Fruit fly (Drosophila melanogaster): ENCODE measurements around the gene CG15525.

The CG15525 gene

dm6 chr3R:29997607-29998236 lies at the start of gene CG15525, which contains the start of gene CG11504 (continued):
- TF ChIP-seq dan (GFP tag; IDR thresholded peaks at IDR 0.05) (no peak), h (optimal IDR thresholded peaks at IDR 0.05) (no peak), CG6175 (GFP tag; IDR thresholded peaks at IDR 0.05) (peak; percentile 32; the same call in 1 of the 3 replicates), prd (optimal IDR thresholded peaks at IDR 0.05) (no peak), prd (GFP tag; IDR thresholded peaks at IDR 0.05) (peak; percentile 82), CTCF (GFP tag; optimal IDR thresholded peaks at IDR 0.05) (no peak), Rfx (GFP tag; IDR thresholded peaks at IDR 0.05) (peak; percentile 72), toy (GFP tag; IDR thresholded peaks at IDR 0.05) (no peak), CG10959 (GFP tag; IDR thresholded peaks at IDR 0.05) (no peak), CG17328 (GFP tag; IDR thresholded peaks at IDR 0.05) (peak; percentile 51; the same call in 1 of the 2 replicates), D19B (GFP tag; optimal IDR thresholded peaks at IDR 0.05) (no peak), Sin3A (optimal IDR thresholded peaks at IDR 0.05) (peak; percentile 48), PHDP (tag; optimal IDR thresholded peaks at IDR 0.05) (no peak), unc-4 (GFP tag; IDR thresholded peaks at IDR 0.05; ENCODE audit: partially characterized antibody) (peak; percentile 91), CG15479 (GFP tag; optimal IDR thresholded peaks at IDR 0.05) (peak; percentile 79), CG7963 (GFP tag; IDR thresholded peaks at IDR 0.05; ENCODE audit: partially characterized antibody) (peak; percentile 54; the same call in 2 of the 3 replicates), Hand (GFP tag; optimal IDR thresholded peaks at IDR 0.05) (no peak), CG8924 (tag; optimal IDR thresholded peaks at IDR 0.05) (peak; percentile 57), Fer2 (tag; optimal IDR thresholded peaks at IDR 0.05) (no peak), CG9215 (GFP tag; IDR thresholded peaks at IDR 0.05) (peak; percentile 57), CG10565 (GFP tag; optimal IDR thresholded peaks at IDR 0.05) (no peak), Chrac-16 (GFP tag; optimal IDR thresholded peaks at IDR 0.05) (peak; percentile 54), Max (GFP tag; optimal IDR thresholded peaks at IDR 0.05) (peak; percentile 49), al (GFP tag; IDR thresholded peaks at IDR 0.05) (peak; percentile 50), CG16815 (GFP tag; optimal IDR thresholded peaks at IDR 0.05) (no peak), Sox102F (GFP tag; optimal IDR thresholded peaks at IDR 0.05) (no peak), CG6791 (GFP tag; IDR thresholded peaks at IDR 0.05; ENCODE audit: partially characterized antibody) (peak; percentile 79), D (optimal IDR thresholded peaks at IDR 0.05) (no peak), D (GFP tag; optimal IDR thresholded peaks at IDR 0.05) (no peak), CG3847 (GFP tag; IDR thresholded peaks at IDR 0.05) (peak; percentile 43), Xbp1 (GFP tag; optimal IDR thresholded peaks at IDR 0.05) (peak; percentile 72), sens-2 (GFP tag; IDR thresholded peaks at IDR 0.05) (no peak), CG17829 (tag; optimal IDR thresholded peaks at IDR 0.05) (peak; percentile 43), CG31224 (GFP tag; IDR thresholded peaks at IDR 0.05) (no peak), vnd (GFP tag; IDR thresholded peaks at IDR 0.05; ENCODE audit: partially characterized antibody) (peak; percentile 90), gsb (GFP tag; IDR thresholded peaks at IDR 0.05) (no peak), usp (GFP tag; optimal IDR thresholded peaks at IDR 0.05) (no peak), CG11247 (GFP tag; IDR thresholded peaks at IDR 0.05) (no peak), CG12744 (GFP tag; optimal IDR thresholded peaks at IDR 0.05) (no peak), seq (GFP tag; IDR thresholded peaks at IDR 0.05) (peak; percentile 36; the same call in 1 of the 2 replicates), Bteb2 (GFP tag; optimal IDR thresholded peaks at IDR 0.05) (peak; percentile 33), ewg (GFP tag; optimal IDR thresholded peaks at IDR 0.05) (peak; percentile 52), Fer1 (GFP tag; optimal IDR thresholded peaks at IDR 0.05) (no peak), fd3F (GFP tag; optimal IDR thresholded peaks at IDR 0.05) (peak; percentile 10), tup (GFP tag; optimal IDR thresholded peaks at IDR 0.05) (no peak), jing (GFP tag; optimal IDR thresholded peaks at IDR 0.05) (no peak), CG11696 (GFP tag; IDR thresholded peaks at IDR 0.05) (no peak), sob (GFP tag; IDR thresholded peaks at IDR 0.05) (peak; percentile 67), pfk (GFP tag; optimal IDR thresholded peaks at IDR 0.05) (no peak), crp (GFP tag; optimal IDR thresholded peaks at IDR 0.05) (peak in 1 of 2 experiments; percentile 33), lov (optimal IDR thresholded peaks at IDR 0.05) (no peak), lov (GFP tag; IDR thresholded peaks at IDR 0.05) (no peak)
